Worm (Caenorhabditis elegans): ENCODE measurements around the gene tbc-1.

DNA sequence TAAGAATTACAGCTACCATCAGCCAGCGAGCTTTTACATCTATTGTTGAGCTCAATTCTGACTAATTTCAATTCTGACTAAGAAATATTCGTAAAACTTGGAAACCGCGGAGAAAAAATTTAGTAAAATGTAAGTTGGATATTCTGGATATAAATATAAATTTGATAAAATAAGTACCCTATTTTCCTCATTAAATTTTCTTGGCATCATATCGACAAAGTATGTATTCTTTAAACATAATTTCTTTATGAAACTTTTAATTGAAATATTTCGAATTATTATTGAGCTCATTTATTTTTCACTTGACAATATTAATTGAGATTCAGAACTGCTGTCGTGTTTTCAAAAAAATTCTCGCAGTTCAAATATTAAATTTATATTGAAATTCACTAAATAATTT lies 41.0 kb upstream of the tbc-1 start:
- no peak for TF ChIP-seq nhr-76 (tag; optimal IDR thresholded peaks at IDR 0.05)
- no peak for TF ChIP-seq pha-4 (tag; optimal IDR thresholded peaks at IDR 0.05)
- TF ChIP-seq elt-3 (tag; optimal IDR thresholded peaks at IDR 0.05) = no peak
- no peak for TF ChIP-seq ham-2 (GFP tag; optimal IDR thresholded peaks at IDR 0.05)
- no peak for TF ChIP-seq zip-8 (tag; optimal IDR thresholded peaks at IDR 0.05)
- no peak for TF ChIP-seq lin-13 (tag; optimal IDR thresholded peaks at IDR 0.05)
- TF ChIP-seq cnd-1 (tag; optimal IDR thresholded peaks at IDR 0.05) = no peak
- no peak for TF ChIP-seq unc-62 (GFP tag; optimal IDR thresholded peaks at IDR 0.05)
